Worm (Caenorhabditis elegans): ENCODE measurements around the gene T01C3.11.

ce11 chrV:15023544-15023943 lies 24.2 kb downstream of the T01C3.11 start, which contains the start of gene F14H8.4:
- TF ChIP-seq pqm-1 (tag; optimal IDR thresholded peaks at IDR 0.05) (no peak), nhr-11 (tag; optimal IDR thresholded peaks at IDR 0.05) (no peak), unc-42 (tag; optimal IDR thresholded peaks at IDR 0.05) (no peak), tbx-2 (tag; optimal IDR thresholded peaks at IDR 0.05) (no peak), pros-1 (tag; optimal IDR thresholded peaks at IDR 0.05) (no peak), hlh-30 (tag; optimal IDR thresholded peaks at IDR 0.05; ENCODE audit: insufficient read depth) (no peak)

Data from whole organism, late embryonic.